Worm (Caenorhabditis elegans): ENCODE data around the gene C54E4.5.

The C54E4.5 gene

ce11 chrIV:2149247-2149756 is at the start of gene C54E4.5:
Gene C54E4.5, minus strand, starts transcription at chrIV:2149297.
- TF ChIP-seq sptf-1 (tag; optimal IDR thresholded peaks at IDR 0.05) (no peak), mef-2 (tag; optimal IDR thresholded peaks at IDR 0.05) (no peak), unc-30 (tag; optimal IDR thresholded peaks at IDR 0.05) (no peak), hpl-2 (GFP tag; optimal IDR thresholded peaks at IDR 0.05) (no peak), nhr-85 (tag) (peak; percentile 95), sup-37 (GFP tag; optimal IDR thresholded peaks at IDR 0.05) (no peak), aly-2 (tag; optimal IDR thresholded peaks at IDR 0.05) (no peak), nhr-71 (tag; optimal IDR thresholded peaks at IDR 0.05) (peak; percentile 44), mab-9 (GFP tag; IDR thresholded peaks at IDR 0.05) (no peak), nhr-19 (GFP tag; conservative IDR thresholded peaks at IDR 0.05) (peak; percentile 45), nhr-90 (tag; optimal IDR thresholded peaks at IDR 0.05; ENCODE audit: poor library complexity) (peak; percentile 53), fkh-10 (GFP tag; optimal IDR thresholded peaks at IDR 0.05) (no peak), swsn-7 (tag; optimal IDR thresholded peaks at IDR 0.05) (no peak), tlp-1 (tag; optimal IDR thresholded peaks at IDR 0.05) (no peak), hlh-17 (GFP tag; optimal IDR thresholded peaks at IDR 0.05; ENCODE audit: borderline replicate concordance) (no peak), ama-1 (optimal IDR thresholded peaks at IDR 0.05) (no peak), snpc-4 (tag; optimal IDR thresholded peaks at IDR 0.05) (no peak), ceh-88 (GFP tag; IDR thresholded peaks at IDR 0.05) (no peak), ets-5 (GFP tag; IDR thresholded peaks at IDR 0.05) (no peak), fkh-8 (tag; optimal IDR thresholded peaks at IDR 0.05) (no peak), mdl-1 (tag; optimal IDR thresholded peaks at IDR 0.05) (peak in 1 of 2 experiments; percentile 50), nhr-77 (tag; optimal IDR thresholded peaks at IDR 0.05) (no peak), hlh-4 (tag; optimal IDR thresholded peaks at IDR 0.05) (no peak), nhr-76 (tag; optimal IDR thresholded peaks at IDR 0.05) (no peak), rnt-1 (tag; optimal IDR thresholded peaks at IDR 0.05) (peak; percentile 3), nhr-12 (tag; optimal IDR thresholded peaks at IDR 0.05) (no peak), pag-3 (tag; optimal IDR thresholded peaks at IDR 0.05; ENCODE audit: borderline replicate concordance, insufficient read depth) (no peak), unc-62 (GFP tag; optimal IDR thresholded peaks at IDR 0.05) (no peak), blmp-1 (tag; optimal IDR thresholded peaks at IDR 0.05) (peak; percentile 78), nhr-84 (tag; optimal IDR thresholded peaks at IDR 0.05) (no peak), nhr-11 (tag; optimal IDR thresholded peaks at IDR 0.05) (no peak), skn-1 (tag; optimal IDR thresholded peaks at IDR 0.05) (peak; percentile 14), lin-13 (GFP tag; optimal IDR thresholded peaks at IDR 0.05) (peak; percentile 4), aha-1 (tag; optimal IDR thresholded peaks at IDR 0.05) (no peak), tbx-2 (tag; optimal IDR thresholded peaks at IDR 0.05) (peak; percentile 35), fos-1 (tag; optimal IDR thresholded peaks at IDR 0.05) (no peak), ceh-90 (tag; optimal IDR thresholded peaks at IDR 0.05) (no peak), zip-4 (GFP tag; optimal IDR thresholded peaks at IDR 0.05) (no peak), sox-4 (tag; optimal IDR thresholded peaks at IDR 0.05) (no peak), fkh-4 (tag; optimal IDR thresholded peaks at IDR 0.05; ENCODE audit: borderline replicate concordance) (no peak), nhr-237 (tag; optimal IDR thresholded peaks at IDR 0.05) (no peak), F16B12.6 (tag; optimal IDR thresholded peaks at IDR 0.05) (no peak), ztf-11 (tag; optimal IDR thresholded peaks at IDR 0.05) (no peak), jun-1 (tag; optimal IDR thresholded peaks at IDR 0.05) (no peak), lin-39 (tag; optimal IDR thresholded peaks at IDR 0.05) (no peak), grh-1 (GFP tag; IDR thresholded peaks at IDR 0.05) (peak; percentile 96), ztf-4 (tag; optimal IDR thresholded peaks at IDR 0.05) (no peak), C34B4.2 (tag; optimal IDR thresholded peaks at IDR 0.05) (no peak), lsy-2 (tag; optimal IDR thresholded peaks at IDR 0.05) (peak; percentile 16 to 47), elt-2 (tag; optimal IDR thresholded peaks at IDR 0.05) (no peak), isw-1 (GFP tag; IDR thresholded peaks at IDR 0.05) (no peak), lin-15B (tag; optimal IDR thresholded peaks at IDR 0.05) (no peak), snu-23 (GFP tag; optimal IDR thresholded peaks at IDR 0.05) (peak; percentile 64), nhr-47 (tag; optimal IDR thresholded peaks at IDR 0.05) (no peak), ceh-82 (tag; optimal IDR thresholded peaks at IDR 0.05) (no peak)

All from whole organism, L1 larva.